Fruit fly (Drosophila melanogaster): Measurements from ENCODE around the gene Ccdc39.
A peak's percentile ranks its signal among the peaks of the same experiment; 100 is the strongest.

Gene Ccdc39

dm6 chr3R:4739492-4740431, 44.8 kb downstream of the Ccdc39 start (continued):
- TF ChIP-seq tll (GFP tag; optimal IDR thresholded peaks at IDR 0.05) (no peak), Dbx (GFP tag; IDR thresholded peaks at IDR 0.05) (no peak), lbe (GFP tag; optimal IDR thresholded peaks at IDR 0.05) (peak; percentile 34), CG1603 (tag; optimal IDR thresholded peaks at IDR 0.05) (peak; percentile 36), dysf (GFP tag; IDR thresholded peaks at IDR 0.05) (no peak), tgo (GFP tag; IDR thresholded peaks at IDR 0.05) (no peak), CG13424 (tag; optimal IDR thresholded peaks at IDR 0.05) (peak; percentile 89), oc (tag; optimal IDR thresholded peaks at IDR 0.05) (peak; percentile 26), CG18619 (GFP tag; optimal IDR thresholded peaks at IDR 0.05) (peak; percentile 89), BtbVII (GFP tag; optimal IDR thresholded peaks at IDR 0.05) (peak; percentile 51), HHEX (GFP tag; optimal IDR thresholded peaks at IDR 0.05) (peak; percentile 83), wdn (GFP tag; IDR thresholded peaks at IDR 0.05) (no peak), br (optimal IDR thresholded peaks at IDR 0.05) (no peak), onecut (GFP tag; IDR thresholded peaks at IDR 0.05) (no peak; the same call in 1 of the 2 replicates), CG10959 (GFP tag; IDR thresholded peaks at IDR 0.05) (no peak), gsb-n (tag; optimal IDR thresholded peaks at IDR 0.05) (peak; percentile 70), Antp (GFP tag; optimal IDR thresholded peaks at IDR 0.05) (peak; percentile 77), Bgb (GFP tag; IDR thresholded peaks at IDR 0.05; ENCODE audit: partially characterized antibody) (no peak), Dref (GFP tag; IDR thresholded peaks at IDR 0.05) (no peak), ato (GFP tag; IDR thresholded peaks at IDR 0.05; ENCODE audit: partially characterized antibody) (no peak), CG8281 (tag; optimal IDR thresholded peaks at IDR 0.05) (peak; percentile 59), ac (GFP tag; optimal IDR thresholded peaks at IDR 0.05) (peak; percentile 6), Ets97D (GFP tag; optimal IDR thresholded peaks at IDR 0.05) (peak; percentile 46), hkb (optimal IDR thresholded peaks at IDR 0.05) (no peak), hkb (GFP tag; IDR thresholded peaks at IDR 0.05) (no peak), CG1832 (GFP tag; optimal IDR thresholded peaks at IDR 0.05) (no peak), pum (GFP tag; optimal IDR thresholded peaks at IDR 0.05) (peak; percentile 89), hbn (GFP tag; IDR thresholded peaks at IDR 0.05; ENCODE audit: partially characterized antibody) (no peak), CG4282 (GFP tag; optimal IDR thresholded peaks at IDR 0.05) (peak; percentile 46), CG1647 (GFP tag; optimal IDR thresholded peaks at IDR 0.05) (peak; percentile 67), D19A (tag; optimal IDR thresholded peaks at IDR 0.05) (peak; percentile 71), ATbp (GFP tag; optimal IDR thresholded peaks at IDR 0.05) (peak; percentile 80), tx (GFP tag; optimal IDR thresholded peaks at IDR 0.05) (peak; percentile 86), CG10654 (GFP tag; optimal IDR thresholded peaks at IDR 0.05) (peak; percentile 66), mirr (GFP tag; optimal IDR thresholded peaks at IDR 0.05) (peak; percentile 48), CG11247 (GFP tag; IDR thresholded peaks at IDR 0.05) (no peak), CG13775 (GFP tag; optimal IDR thresholded peaks at IDR 0.05) (peak; percentile 90), CG15696 (tag; optimal IDR thresholded peaks at IDR 0.05) (peak; percentile 54), Eip74EF (GFP tag; optimal IDR thresholded peaks at IDR 0.05) (peak in 1 of 2 experiments; percentile 75), bbx (GFP tag; IDR thresholded peaks at IDR 0.05; ENCODE audit: partially characterized antibody) (no peak), Dip3 (GFP tag; optimal IDR thresholded peaks at IDR 0.05) (peak; percentile 74), Tbp (GFP tag; optimal IDR thresholded peaks at IDR 0.05) (no peak), CG17361 (GFP tag; IDR thresholded peaks at IDR 0.05) (no peak), CG10321 (GFP tag; IDR thresholded peaks at IDR 0.05) (no peak), fd102C (GFP tag; optimal IDR thresholded peaks at IDR 0.05) (no peak), CG17385 (GFP tag; optimal IDR thresholded peaks at IDR 0.05) (peak; percentile 85), CG12769 (tag; optimal IDR thresholded peaks at IDR 0.05) (peak; percentile 27), pzg (GFP tag; optimal IDR thresholded peaks at IDR 0.05) (peak; percentile 17), pb (GFP tag; optimal IDR thresholded peaks at IDR 0.05) (peak; percentile 68)
